Worm (Caenorhabditis elegans) whole organism, L4 larva: ENCODE results near the gene exos-4.1.

Experiments
- F10B5.3 ChIP-seq: sonication (generic microtip); optimal IDR thresholded peaks from 2 replicates; lab custom pipeline; 2016; ENCODE audit warnings: mild to moderate bottlenecking, missing genetic modification characterization, missing compliant biosample characterization
- dpl-1 ChIP-seq: fragments of 150-350 bp; optimal IDR thresholded peaks from 2 replicates; lab custom pipeline; 2014; ENCODE audit warnings: missing biosample characterization, missing genetic modification reagents, missing genetic modification characterization
- fkh-10 ChIP-seq: fragments of 150-350 bp; optimal IDR thresholded peaks from 2 replicates; lab custom pipeline; 2014; ENCODE audit warnings: missing biosample characterization, missing genetic modification reagents, missing genetic modification characterization
- snpc-1.2 ChIP-seq: fragments of 200-800 bp; sonication (Bioruptor generic); IDR thresholded peaks from 2 replicates; pipeline ENCODE4 v1.3.6; 2022; ENCODE audit warnings: missing genetic modification reagents, missing genetic modification characterization, missing compliant biosample characterization

ce11 chrIV:13127720-13128119, 28.9 kb downstream of the exos-4.1 start:
- no peak for TF ChIP-seq dpl-1
- TF ChIP-seq fkh-10, result no peak
- TF ChIP-seq snpc-1.2, result no peak
- TF ChIP-seq F10B5.3, result no peak
